Fruit fly (Drosophila melanogaster): ENCODE data around the gene tHMG1.
A peak's percentile ranks its signal among the peaks of the same experiment; 100 is the strongest.

The tHMG1 gene

dm6 chr3R:22447874-22448254, 43.8 kb upstream of the tHMG1 start, which contains the start of gene CG34376 (continued):
- TF ChIP-seq CG9139 (GFP tag; optimal IDR thresholded peaks at IDR 0.05) (peak; percentile 18), CG1621 (tag; optimal IDR thresholded peaks at IDR 0.05) (peak; percentile 94), Gug (GFP tag; IDR thresholded peaks at IDR 0.05) (peak; percentile 51), fd59A (GFP tag; optimal IDR thresholded peaks at IDR 0.05) (no peak), Ets96B (tag; optimal IDR thresholded peaks at IDR 0.05) (no peak), fkh (GFP tag; optimal IDR thresholded peaks at IDR 0.05) (peak; percentile 100), Sox14 (GFP tag; optimal IDR thresholded peaks at IDR 0.05) (peak; percentile 18), CG6854 (GFP tag; optimal IDR thresholded peaks at IDR 0.05) (peak; percentile 63), CG34406 (GFP tag; optimal IDR thresholded peaks at IDR 0.05) (peak; percentile 13), CG16779 (tag; optimal IDR thresholded peaks at IDR 0.05) (no peak), Met (GFP tag; optimal IDR thresholded peaks at IDR 0.05) (peak; percentile 5), cyc (GFP tag; optimal IDR thresholded peaks at IDR 0.05) (no peak), pdm3 (GFP tag; optimal IDR thresholded peaks at IDR 0.05) (no peak), lz (GFP tag; optimal IDR thresholded peaks at IDR 0.05) (no peak), Blimp-1 (GFP tag; optimal IDR thresholded peaks at IDR 0.05) (no peak), CG3919 (GFP tag; optimal IDR thresholded peaks at IDR 0.05) (peak; percentile 18), Ets21C (GFP tag; optimal IDR thresholded peaks at IDR 0.05) (no peak), acj6 (GFP tag; optimal IDR thresholded peaks at IDR 0.05) (no peak)

- TF ChIP-seq Smox (GFP tag; optimal IDR thresholded peaks at IDR 0.05) = no peak
- peak; percentile 15 for TF ChIP-seq fkh (GFP tag; optimal IDR thresholded peaks at IDR 0.05)
These were observed 41.7 kb upstream of the tHMG1 start for dm6 chr3R:22449871-22450424.

- no peak for TF ChIP-seq CG6276 (GFP tag; optimal IDR thresholded peaks at IDR 0.05)
- TF ChIP-seq svp (GFP tag) = peak; percentile 98
These were observed 37.0 kb upstream of the tHMG1 start for dm6 chr3R:22454397-22455334.

dm6 chr3R:22455335-22455985, 36.2 kb upstream of the tHMG1 start:
- TF ChIP-seq vri (GFP tag; optimal IDR thresholded peaks at IDR 0.05) (no peak), CG7368 (GFP tag; optimal IDR thresholded peaks at IDR 0.05) (no peak), CG3919 (GFP tag; optimal IDR thresholded peaks at IDR 0.05) (peak; percentile 35), CG3032 (tag; optimal IDR thresholded peaks at IDR 0.05) (peak; percentile 38), pdm3 (GFP tag; optimal IDR thresholded peaks at IDR 0.05) (peak; percentile 34), CG31627 (GFP tag; optimal IDR thresholded peaks at IDR 0.05) (no peak), net (GFP tag; optimal IDR thresholded peaks at IDR 0.05) (peak; percentile 26), lz (GFP tag; optimal IDR thresholded peaks at IDR 0.05) (peak; percentile 9), Hr38 (GFP tag; optimal IDR thresholded peaks at IDR 0.05) (no peak), CG16779 (tag; optimal IDR thresholded peaks at IDR 0.05) (peak; percentile 35), CG1621 (tag; optimal IDR thresholded peaks at IDR 0.05) (peak; percentile 18), CG11902 (GFP tag; optimal IDR thresholded peaks at IDR 0.05) (peak; percentile 13), esn (GFP tag; optimal IDR thresholded peaks at IDR 0.05) (peak; percentile 20), Gug (GFP tag; IDR thresholded peaks at IDR 0.05) (no peak), Ets21C (GFP tag; optimal IDR thresholded peaks at IDR 0.05) (no peak), Smox (GFP tag; optimal IDR thresholded peaks at IDR 0.05) (no peak), Hr39 (GFP tag; optimal IDR thresholded peaks at IDR 0.05) (no peak), Met (GFP tag; optimal IDR thresholded peaks at IDR 0.05) (no peak), CG11294 (GFP tag; IDR thresholded peaks at IDR 0.05) (no peak; the same call in 1 of the 2 replicates), Eip75B (GFP tag; optimal IDR thresholded peaks at IDR 0.05) (peak; percentile 52), salr (GFP tag; optimal IDR thresholded peaks at IDR 0.05) (no peak), CG10631 (GFP tag; optimal IDR thresholded peaks at IDR 0.05) (peak; percentile 20), CG9139 (GFP tag; optimal IDR thresholded peaks at IDR 0.05) (no peak), CG34406 (GFP tag; optimal IDR thresholded peaks at IDR 0.05) (peak; percentile 32), Ets96B (tag; optimal IDR thresholded peaks at IDR 0.05) (peak; percentile 45), Eip78C (GFP tag) (peak; percentile 88), CG8632 (GFP tag; optimal IDR thresholded peaks at IDR 0.05) (peak; percentile 29), CG8119 (GFP tag; IDR thresholded peaks at IDR 0.05) (0 out of 3 replicates have a peak, but pooled peaks have one; percentile 22), achi (GFP tag; optimal IDR thresholded peaks at IDR 0.05) (peak; percentile 52), eg (GFP tag; IDR thresholded peaks at IDR 0.05) (0 out of 3 replicates have a peak, but pooled peaks have one; percentile 13), CG6276 (GFP tag; optimal IDR thresholded peaks at IDR 0.05) (peak; percentile 27), Blimp-1 (GFP tag; optimal IDR thresholded peaks at IDR 0.05) (no peak), dac (GFP tag; optimal IDR thresholded peaks at IDR 0.05) (no peak)
